Worm (Caenorhabditis elegans): Measurements from ENCODE around the gene dct-13.
"Not testable (repeated sequence)": the region's sequence is repeated elsewhere in the genome, so short reads cannot be mapped to it uniquely, and the experiment has no call there.

DNA sequence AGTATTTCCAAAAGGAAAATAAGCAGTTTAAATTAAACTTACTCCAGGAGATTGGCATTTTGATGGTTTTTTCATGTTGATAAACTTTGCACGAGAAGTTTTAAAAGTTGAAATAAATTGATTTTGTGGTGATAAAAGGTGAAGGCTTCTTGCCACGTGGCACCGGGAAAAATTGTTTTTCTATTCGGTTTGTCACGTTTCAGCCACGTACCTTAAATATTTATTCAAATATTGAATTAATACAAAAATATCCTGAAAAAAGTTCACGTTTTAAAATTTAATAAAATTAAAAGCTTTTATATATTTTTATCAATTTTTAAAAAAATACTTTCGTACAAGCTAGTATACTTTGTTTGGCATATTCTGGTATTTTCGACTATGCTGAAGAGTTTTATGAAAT lies 45.9 kb upstream of the dct-13 start, which contains the start of gene Y116A8C.24:
- TF ChIP-seq unc-39, ztf-11 (tag; optimal IDR thresholded peaks at IDR 0.05): not testable (repeated sequence)
